Fruit fly (Drosophila melanogaster): Measurements from ENCODE around the gene Targ2.

DNA sequence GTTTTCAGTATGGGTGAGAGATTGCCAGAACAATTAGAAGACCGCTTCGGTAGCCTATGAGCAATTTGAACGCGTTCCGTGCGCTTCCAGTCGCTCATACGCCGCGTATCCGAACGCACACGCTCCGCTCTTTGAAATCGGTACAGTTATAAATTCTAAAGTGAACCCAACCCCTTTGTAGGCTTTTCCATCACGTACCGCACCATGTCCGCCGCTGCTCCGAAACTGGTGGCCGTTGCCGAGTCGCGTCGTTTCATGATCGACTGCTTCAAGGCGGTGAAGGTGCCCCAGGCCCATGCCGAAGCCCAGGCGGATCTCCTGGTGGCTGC, 2.4 kb upstream of the Targ2 start:
- TF ChIP-seq h (GFP tag; optimal IDR thresholded peaks at IDR 0.05) (peak; percentile 11), Dfd (GFP tag; optimal IDR thresholded peaks at IDR 0.05) (no peak), dsf (GFP tag; optimal IDR thresholded peaks at IDR 0.05; ENCODE audit: borderline replicate concordance) (no peak)

All from whole organism, wandering third instar larva.